Worm (Caenorhabditis elegans): ENCODE measurements around the gene R08F11.1.

DNA sequence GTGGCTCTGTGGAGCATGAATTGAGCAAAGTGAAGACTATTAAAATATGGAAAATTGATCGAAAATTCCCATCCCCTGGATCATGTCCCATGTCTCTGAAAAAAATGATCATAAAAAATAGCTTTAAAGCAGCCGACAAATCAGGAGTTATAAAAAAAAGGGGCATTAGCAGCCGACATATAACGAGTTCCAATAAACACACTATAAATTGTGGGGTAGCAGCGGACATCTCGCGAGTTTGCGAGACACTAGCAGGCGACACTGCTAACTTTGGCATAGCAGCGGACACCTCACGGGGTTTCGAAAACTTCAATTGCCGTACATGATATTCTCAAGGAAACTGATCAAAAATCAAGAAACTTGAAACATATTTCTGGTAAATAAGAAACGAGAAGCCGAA is 44.7 kb downstream of the R08F11.1 start, which contains the start of gene hpo-36:
- TF ChIP-seq skn-1 (tag; optimal IDR thresholded peaks at IDR 0.05) (no peak), jun-1 (tag; optimal IDR thresholded peaks at IDR 0.05) (no peak), ZK546.5 (tag; optimal IDR thresholded peaks at IDR 0.05) (no peak), mdl-1 (tag; optimal IDR thresholded peaks at IDR 0.05) (no peak), nhr-237 (tag; optimal IDR thresholded peaks at IDR 0.05) (no peak), pqm-1 (tag; optimal IDR thresholded peaks at IDR 0.05) (no peak), fos-1 (tag; optimal IDR thresholded peaks at IDR 0.05) (no peak), elt-2 (tag; optimal IDR thresholded peaks at IDR 0.05) (no peak), ztf-11 (tag; optimal IDR thresholded peaks at IDR 0.05) (no peak)

All from whole organism, L3 larva.